Fruit fly (Drosophila melanogaster) whole organism, prepupa: ENCODE measurements around the gene dj-1beta.
A peak's percentile ranks its signal among the peaks of the same experiment; 100 is the strongest.

ENCODE experiments used
- Blimp-1 ChIP-seq: fragments of 200-800 bp; sonication (Bioruptor generic); optimal IDR thresholded peaks from 3 replicates; lab custom pipeline; 2017; ENCODE audit warnings: missing biosample characterization, missing genetic modification characterization, mild to moderate bottlenecking, moderate library complexity, missing genetic modification reagents
- CG10631 ChIP-seq: fragments of 200-800 bp; sonication (Bioruptor generic); optimal IDR thresholded peaks from 2 replicates; lab custom pipeline; 2016; ENCODE audit warnings: missing biosample characterization, missing genetic modification characterization
- CG10669 ChIP-seq: fragments of 200-800 bp; sonication (Bioruptor generic); optimal IDR thresholded peaks from 3 replicates; lab custom pipeline; 2018; ENCODE audit warnings: missing biosample characterization, mild to moderate bottlenecking, missing genetic modification characterization, moderate library complexity
- CG11294 ChIP-seq: fragments of 200-800 bp; sonication (Bioruptor generic); IDR thresholded peaks from 2 replicates; pipeline ENCODE4 v1.3.6; 2022; ENCODE audit warnings: missing biosample characterization, missing genetic modification characterization
- CG11762 ChIP-seq: fragments of 200-800 bp; sonication (Bioruptor generic); optimal IDR thresholded peaks from 3 replicates; lab custom pipeline; 2016; ENCODE audit warnings: missing biosample characterization, missing genetic modification characterization; ENCODE audit not compliant: insufficient read depth
- CG3032 ChIP-seq: fragments of 200-800 bp; optimal IDR thresholded peaks from 2 replicates; lab custom pipeline; 2019; ENCODE audit warnings: missing biosample characterization, mild to moderate bottlenecking, missing genetic modification characterization, moderate library complexity
- CG31627 ChIP-seq: fragments of 200-800 bp; sonication (Bioruptor generic); optimal IDR thresholded peaks from 3 replicates; lab custom pipeline; 2016; ENCODE audit warnings: missing biosample characterization, missing genetic modification characterization
- CG34406 ChIP-seq: fragments of 200-800 bp; sonication (Bioruptor generic); optimal IDR thresholded peaks from 3 replicates; lab custom pipeline; 2016; ENCODE audit warnings: missing biosample characterization, missing genetic modification characterization
- CG6163 ChIP-seq: fragments of 200-800 bp; sonication (Bioruptor generic); IDR thresholded peaks from 3 replicates; pipeline ENCODE4 v1.3.6; 2022; ENCODE audit warnings: missing biosample characterization, missing genetic modification characterization
- CG6276 ChIP-seq: fragments of 200-800 bp; sonication (Bioruptor generic); optimal IDR thresholded peaks from 2 replicates; lab custom pipeline; 2017; ENCODE audit warnings: missing biosample characterization, mild to moderate bottlenecking, missing genetic modification characterization
- CG6854 ChIP-seq: fragments of 200-800 bp; sonication (Bioruptor generic); optimal IDR thresholded peaks from 2 replicates; lab custom pipeline; 2017; ENCODE audit warnings: missing biosample characterization, mild to moderate bottlenecking, missing genetic modification characterization
- CG7368 ChIP-seq: fragments of 200-800 bp; sonication (Bioruptor generic); optimal IDR thresholded peaks from 3 replicates; lab custom pipeline; 2016; ENCODE audit warnings: missing biosample characterization, missing genetic modification characterization
- CG8119 ChIP-seq: fragments of 200-800 bp; sonication (Bioruptor generic); IDR thresholded peaks from 3 replicates; pipeline ENCODE4 v1.3.6; 2022; ENCODE audit warnings: missing biosample characterization, missing genetic modification characterization
- CG8319 ChIP-seq: fragments of 200-800 bp; sonication (Bioruptor generic); optimal IDR thresholded peaks from 3 replicates; lab custom pipeline; 2016; ENCODE audit warnings: missing biosample characterization, missing genetic modification characterization
- CG8632 ChIP-seq: fragments of 200-800 bp; sonication (Bioruptor generic); optimal IDR thresholded peaks from 3 replicates; lab custom pipeline; 2016; ENCODE audit warnings: missing biosample characterization, missing genetic modification characterization
- CG9139 ChIP-seq: fragments of 200-800 bp; sonication (Bioruptor generic); optimal IDR thresholded peaks from 3 replicates; lab custom pipeline; 2017; ENCODE audit warnings: missing biosample characterization, mild to moderate bottlenecking, missing genetic modification characterization
- Eip75B ChIP-seq: fragments of 200-800 bp; sonication (Bioruptor generic); optimal IDR thresholded peaks from 3 replicates; lab custom pipeline; 2016; ENCODE audit warnings: missing biosample characterization, missing genetic modification characterization
- Eip78C ChIP-seq: fragments of 200-800 bp; sonication (Bioruptor generic); peaks from one replicate; lab custom pipeline; 2016; ENCODE audit warnings: missing biosample characterization, missing genetic modification characterization
- Eip93F ChIP-seq: fragments of 200-800 bp; sonication (Bioruptor generic); optimal IDR thresholded peaks from 2 replicates; lab custom pipeline; 2016; ENCODE audit warnings: missing biosample characterization, mild to moderate bottlenecking, missing genetic modification characterization
- Ets96B ChIP-seq: fragments of 200-800 bp; optimal IDR thresholded peaks from 2 replicates; lab custom pipeline; 2019; ENCODE audit warnings: missing biosample characterization, mild to moderate bottlenecking, missing genetic modification characterization, moderate library complexity
- Hr38 ChIP-seq: sonication (Bioruptor generic); optimal IDR thresholded peaks from 2 replicates; lab custom pipeline; 2016; ENCODE audit warnings: missing biosample characterization, missing genetic modification characterization
- Hr4 ChIP-seq: fragments of 200-800 bp; sonication (Bioruptor generic); optimal IDR thresholded peaks from 3 replicates; lab custom pipeline; 2016; ENCODE audit warnings: missing biosample characterization, missing genetic modification characterization
- Lpt ChIP-seq: fragments of 200-800 bp; sonication (Bioruptor generic); optimal IDR thresholded peaks from 3 replicates; lab custom pipeline; 2016; ENCODE audit warnings: missing biosample characterization, missing genetic modification characterization
- Met ChIP-seq: fragments of 200-800 bp; sonication (Bioruptor generic); optimal IDR thresholded peaks from 3 replicates; lab custom pipeline; 2016; ENCODE audit warnings: missing biosample characterization, missing genetic modification characterization
- Smox ChIP-seq: fragments of 200-800 bp; sonication (Bioruptor generic); optimal IDR thresholded peaks from 3 replicates; lab custom pipeline; 2016; ENCODE audit warnings: missing biosample characterization, missing genetic modification characterization
- Sox102F ChIP-seq: fragments of 200-800 bp; sonication (Bioruptor generic); optimal IDR thresholded peaks from 2 replicates; lab custom pipeline; 2016; ENCODE audit warnings: missing biosample characterization, mild to moderate bottlenecking, missing genetic modification characterization
- Sox14 ChIP-seq: fragments of 200-800 bp; sonication (Bioruptor generic); optimal IDR thresholded peaks from 3 replicates; lab custom pipeline; 2016; ENCODE audit warnings: missing biosample characterization, missing genetic modification characterization
- cyc ChIP-seq: fragments of 200-800 bp; sonication (Bioruptor generic); optimal IDR thresholded peaks from 3 replicates; lab custom pipeline; 2016; ENCODE audit warnings: missing biosample characterization, missing genetic modification characterization
- dac ChIP-seq: fragments of 200-800 bp; sonication (Bioruptor generic); optimal IDR thresholded peaks from 2 replicates; lab custom pipeline; 2017; ENCODE audit warnings: missing biosample characterization, mild to moderate bottlenecking, missing genetic modification characterization
- eg ChIP-seq: fragments of 200-800 bp; sonication (Bioruptor generic); IDR thresholded peaks from 3 replicates; pipeline ENCODE4 v1.3.6; 2022; ENCODE audit warnings: missing biosample characterization, missing genetic modification characterization
- esn ChIP-seq: fragments of 200-800 bp; sonication (Bioruptor generic); optimal IDR thresholded peaks from 2 replicates; lab custom pipeline; 2016; ENCODE audit warnings: missing biosample characterization, mild to moderate bottlenecking, missing genetic modification characterization, moderate library complexity
- fd85E ChIP-seq: fragments of 200-800 bp; sonication (Bioruptor generic); optimal IDR thresholded peaks from 3 replicates; lab custom pipeline; 2016; ENCODE audit warnings: missing biosample characterization, missing genetic modification characterization
- fkh ChIP-seq: fragments of 200-800 bp; sonication (Bioruptor generic); optimal IDR thresholded peaks from 3 replicates; lab custom pipeline; 2017; ENCODE audit warnings: missing biosample characterization, mild to moderate bottlenecking, missing genetic modification characterization, moderate library complexity
- net ChIP-seq: fragments of 200-800 bp; sonication (Bioruptor generic); optimal IDR thresholded peaks from 3 replicates; lab custom pipeline; 2016; ENCODE audit warnings: missing biosample characterization, missing genetic modification characterization
- salr ChIP-seq, 2 experiments: fragments of 200-800 bp; sonication (Bioruptor generic); optimal IDR thresholded peaks; 3 replicates each; lab custom pipeline; 2016 to 2018; ENCODE audit warnings: missing biosample characterization in 2 of 2, missing genetic modification characterization in 2 of 2, mild to moderate bottlenecking in 1 of 2
- spab ChIP-seq: fragments of 200-800 bp; sonication (Bioruptor generic); optimal IDR thresholded peaks from 2 replicates; lab custom pipeline; 2017; ENCODE audit warnings: missing biosample characterization, mild to moderate bottlenecking, missing genetic modification characterization, missing genetic modification reagents
- ss ChIP-seq, 2 experiments: fragments of 200-800 bp; sonication (Bioruptor generic); optimal IDR thresholded peaks; 2 replicates in 1 of 2; 3 replicates in 1 of 2; lab custom pipeline; 2017 to 2018; ENCODE audit warnings: mild to moderate bottlenecking in 2 of 2, missing biosample characterization in 2 of 2, missing genetic modification characterization in 2 of 2, moderate library complexity in 1 of 2
- svp ChIP-seq: fragments of 200-800 bp; sonication (Bioruptor generic); peaks from one replicate; lab custom pipeline; 2016; ENCODE audit warnings: missing biosample characterization, missing genetic modification characterization
- topi ChIP-seq: fragments of 200-800 bp; sonication (Bioruptor generic); optimal IDR thresholded peaks from 3 replicates; lab custom pipeline; 2016; ENCODE audit warnings: missing biosample characterization, missing genetic modification characterization

The dj-1beta gene

DNA sequence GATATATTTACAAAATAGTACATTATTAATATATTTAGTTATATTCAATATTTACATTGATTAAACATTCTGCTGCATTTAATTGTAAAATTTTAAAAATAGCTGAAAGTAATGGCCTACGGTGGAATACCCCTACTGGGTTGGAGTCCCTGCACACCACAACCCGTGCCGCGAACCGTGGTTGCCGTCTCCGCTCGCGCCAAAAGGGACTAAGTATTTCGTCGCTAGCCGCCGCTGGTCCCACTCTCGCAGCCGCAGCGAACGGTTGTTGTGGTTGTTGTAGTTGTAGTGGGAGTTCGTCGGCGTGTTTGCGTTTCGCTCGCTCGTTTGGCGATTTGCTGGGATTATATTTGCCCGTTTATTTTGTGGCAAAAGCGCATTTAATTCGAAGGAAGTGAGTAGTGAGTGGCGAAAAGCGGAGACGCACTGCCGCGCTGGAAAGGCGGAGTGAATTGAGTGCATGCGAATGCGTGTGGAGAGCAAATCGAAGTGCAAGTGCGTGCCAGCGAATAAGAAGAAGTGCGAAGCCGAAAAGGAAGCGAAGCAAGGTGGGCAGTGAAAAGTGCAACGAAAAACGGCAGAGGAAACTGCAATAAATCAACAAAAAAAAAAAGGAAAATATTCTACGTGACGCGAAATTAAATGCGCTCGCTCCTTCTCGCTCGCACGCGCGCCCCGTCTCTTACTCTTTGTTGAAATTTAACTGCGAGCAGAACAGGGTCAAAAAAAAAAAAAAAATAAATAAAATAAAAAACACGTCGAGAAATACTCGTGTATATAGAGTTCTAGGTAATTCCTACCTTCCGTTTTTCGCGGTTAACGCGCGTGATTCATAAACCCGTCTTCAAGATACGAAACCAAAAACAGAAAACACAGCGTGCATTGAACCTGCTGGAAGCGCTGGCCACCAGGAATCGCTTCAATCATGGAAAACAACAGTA, 1.7 kb downstream of the dj-1beta start, which contains the start of gene cindr (continued):
- peak; percentile 39 for TF ChIP-seq Eip93F (GFP tag; lab: Kevin White, UChicago)
- peak in 1 of 2 experiments; percentile 38 for TF ChIP-seq salr (GFP tag; optimal IDR thresholded peaks at IDR 0.05; lab: Kevin White, UChicago)
- TF ChIP-seq CG10631 (GFP tag; lab: Kevin White, UChicago) = peak; percentile 36
- TF ChIP-seq CG9139 (GFP tag; lab: Kevin White, UChicago) = peak; percentile 58
- TF ChIP-seq fkh (GFP tag; lab: Kevin White, UChicago) = peak; percentile 73
- TF ChIP-seq ss (GFP tag; optimal IDR thresholded peaks at IDR 0.05; lab: Kevin White, UChicago) = peak; percentile 63 to 80
- TF ChIP-seq spab (GFP tag; lab: Kevin White, UChicago) = no peak
- no peak for TF ChIP-seq Lpt
- TF ChIP-seq svp (GFP tag; lab: Kevin White, UChicago) = peak; percentile 87
- no peak for TF ChIP-seq Met (GFP tag; lab: Kevin White, UChicago)
- peak; percentile 10 for TF ChIP-seq CG31627 (GFP tag; lab: Kevin White, UChicago)
- TF ChIP-seq topi (GFP tag; lab: Kevin White, UChicago) = no peak
- TF ChIP-seq CG11294 (GFP tag; lab: Robert Waterston, UW) = no peak
- TF ChIP-seq CG8319 (GFP tag; lab: Kevin White, UChicago) = no peak
- no peak for TF ChIP-seq CG34406 (GFP tag; lab: Kevin White, UChicago)

DNA sequence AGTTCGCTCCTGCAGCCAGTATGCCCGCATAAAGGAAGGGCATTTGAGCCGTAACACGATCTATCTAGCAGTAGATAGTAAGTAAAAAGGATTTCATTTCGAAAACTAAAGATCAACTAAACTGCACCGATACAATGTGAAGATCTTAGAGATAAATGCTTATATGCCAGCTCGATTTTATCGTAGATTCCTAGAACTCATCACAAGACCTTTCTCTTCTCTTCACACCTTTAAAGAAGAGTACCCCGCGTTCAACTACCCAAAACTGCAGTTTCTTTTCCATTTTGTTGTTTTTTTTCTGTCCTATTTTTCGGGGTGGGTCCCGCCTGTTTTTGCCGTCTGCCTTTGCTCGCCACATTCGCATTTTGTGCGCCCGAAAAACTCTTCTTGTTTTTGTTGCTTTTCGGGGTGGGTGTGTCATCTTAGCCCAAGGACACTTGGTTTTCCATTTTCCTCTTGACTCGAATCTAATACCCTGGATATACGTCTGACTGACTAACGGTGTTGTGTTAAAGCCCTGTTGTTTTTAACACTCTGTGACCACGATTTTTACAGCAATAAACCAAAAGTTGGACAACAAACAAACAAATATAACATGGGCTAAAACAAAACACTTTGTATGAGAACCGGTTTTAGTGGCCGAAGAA, 2.5 kb downstream of the dj-1beta start:
- TF ChIP-seq svp (GFP tag; lab: Kevin White, UChicago) (peak; percentile 60), eg (GFP tag; lab: Robert Waterston, UW) (no peak)

DNA sequence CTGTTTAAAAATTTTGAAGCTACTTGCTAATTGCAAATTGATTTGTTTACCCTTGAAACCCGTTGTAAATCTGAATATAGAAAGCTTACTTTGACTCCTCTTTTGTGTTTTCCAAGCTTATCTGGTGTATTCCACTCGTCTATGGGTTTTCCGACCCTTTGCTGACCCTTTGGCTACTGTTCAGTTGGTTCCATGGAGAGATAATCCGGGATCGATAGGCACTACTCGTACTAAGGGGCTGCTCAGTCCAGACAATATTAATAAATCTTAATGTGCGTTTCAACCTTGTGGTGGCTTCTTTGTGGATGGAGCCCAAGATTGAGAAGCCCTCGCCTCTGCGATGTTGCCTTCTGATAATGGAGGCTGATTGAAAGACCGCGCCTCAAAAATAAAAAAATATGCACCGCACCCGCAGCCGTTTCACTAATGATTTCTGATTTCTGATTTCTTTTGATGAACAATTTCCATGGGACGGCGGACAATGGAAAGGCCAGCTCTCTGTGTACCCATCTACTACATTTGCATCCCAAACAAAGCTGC, 3.4 kb downstream of the dj-1beta start:
- no peak for TF ChIP-seq Sox102F (GFP tag; lab: Kevin White, UChicago)
- peak; percentile 95 for TF ChIP-seq svp (GFP tag; lab: Kevin White, UChicago)
- TF ChIP-seq CG3032 (tag; lab: Kevin White, UChicago) = no peak
- no peak for TF ChIP-seq CG10631 (GFP tag; lab: Kevin White, UChicago)
- peak; percentile 34 for TF ChIP-seq Eip78C
- TF ChIP-seq Sox14 (GFP tag; lab: Kevin White, UChicago) = peak; percentile 17
- TF ChIP-seq dac (GFP tag; lab: Kevin White, UChicago) = no peak

DNA sequence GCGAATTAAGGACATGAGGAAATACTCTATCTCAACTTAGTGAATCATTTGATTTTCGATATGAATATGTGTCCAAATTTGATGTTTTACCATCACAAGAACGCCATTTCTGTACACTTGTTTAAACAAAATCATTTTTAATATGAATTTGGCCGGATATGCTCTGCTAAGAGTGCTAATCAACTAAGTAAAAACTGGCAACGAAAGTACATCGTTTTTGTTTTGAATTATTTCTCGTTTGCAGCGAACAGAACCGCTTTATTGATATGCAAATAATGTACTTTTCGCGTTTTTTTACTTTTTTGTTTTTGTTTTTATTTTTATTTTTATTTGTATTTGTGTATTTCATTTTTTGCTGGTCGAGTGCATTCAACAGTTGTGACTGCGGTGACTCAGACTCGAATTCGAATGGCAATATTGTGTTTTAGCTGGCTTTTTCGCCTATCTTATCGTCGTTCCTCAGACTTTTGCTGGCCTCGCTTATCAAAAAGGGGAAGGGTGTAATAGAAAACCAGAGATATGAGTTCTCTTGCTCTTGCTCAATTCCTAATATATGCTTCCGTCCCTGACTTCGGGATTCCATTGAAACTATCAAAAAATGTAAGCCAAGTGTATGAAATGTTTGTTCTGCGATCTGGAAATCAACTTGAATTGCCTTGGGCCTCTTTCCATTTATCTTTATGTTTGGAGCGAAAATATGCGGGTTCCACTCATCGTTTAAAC, 4.5 kb downstream of the dj-1beta start:
- TF ChIP-seq dac (GFP tag; lab: Kevin White, UChicago) (no peak), Eip93F (GFP tag; lab: Kevin White, UChicago) (peak; percentile 46), CG8632 (GFP tag; lab: Kevin White, UChicago) (peak; percentile 4), CG8119 (peak; percentile 55; the same call in 1 of the 3 replicates), CG6276 (GFP tag; lab: Kevin White, UChicago) (no peak), CG3032 (tag; lab: Kevin White, UChicago) (peak; percentile 28), Met (GFP tag; lab: Kevin White, UChicago) (peak; percentile 67), CG6854 (peak; percentile 5), CG9139 (GFP tag; lab: Kevin White, UChicago) (no peak), Blimp-1 (GFP tag; lab: Kevin White, UChicago) (peak; percentile 46), net (GFP tag; lab: Kevin White, UChicago) (peak; percentile 54), Hr38 (GFP tag; lab: Kevin White, UChicago) (no peak), Eip75B (GFP tag; lab: Kevin White, UChicago) (peak; percentile 72), CG10669 (GFP tag; lab: Kevin White, UChicago) (peak; percentile 38), Sox14 (GFP tag; lab: Kevin White, UChicago) (peak; percentile 15), esn (peak; percentile 80), cyc (GFP tag; lab: Kevin White, UChicago) (peak; percentile 57), Ets96B (tag; lab: Kevin White, UChicago) (peak; percentile 45), CG11762 (GFP tag; lab: Kevin White, UChicago) (peak; percentile 17), CG7368 (GFP tag; lab: Kevin White, UChicago) (peak; percentile 54), Smox (peak; percentile 55), Eip78C (peak; percentile 84), Hr4 (GFP tag; lab: Kevin White, UChicago) (peak; percentile 59), CG6163 (GFP tag; lab: Robert Waterston, UW) (peak; percentile 61; the same call in 2 of the 3 replicates), fd85E (no peak)
